1 fruit fly cellular context compared by ENCODE assay signal in genomic region chr3L:22179091-22179778, dm6.
A peak's percentile ranks its signal among the peaks of the same experiment; 100 is the strongest.
TF ChIP-seq lines count a peak whose summit lies in the region.

No protein-coding gene starts in this region.

TF ChIP-seq in whole organism, prepupa, 60 proteins besides CTCF, POLR2A, EP300 and RAD21 (continued from another document):
- TF ChIP-seq CG15336 (GFP tag; IDR thresholded peaks at IDR 0.05; lab: Robert Waterston, UW) (no peak), net (GFP tag; optimal IDR thresholded peaks at IDR 0.05; lab: Kevin White, UChicago) (no peak), topi (GFP tag; optimal IDR thresholded peaks at IDR 0.05; lab: Kevin White, UChicago) (no peak), achi (GFP tag; optimal IDR thresholded peaks at IDR 0.05; lab: Kevin White, UChicago) (no peak), CG10669 (GFP tag; optimal IDR thresholded peaks at IDR 0.05; lab: Kevin White, UChicago) (no peak), CG6854 (GFP tag; optimal IDR thresholded peaks at IDR 0.05; lab: Kevin White, UChicago) (no peak), pdm3 (GFP tag; optimal IDR thresholded peaks at IDR 0.05; lab: Kevin White, UChicago) (no peak), CG6792 (GFP tag; optimal IDR thresholded peaks at IDR 0.05; lab: Kevin White, UChicago) (no peak), eg (GFP tag; IDR thresholded peaks at IDR 0.05; lab: Robert Waterston, UW) (no peak), Ets96B (tag; optimal IDR thresholded peaks at IDR 0.05; lab: Kevin White, UChicago) (no peak), Sox14 (GFP tag; optimal IDR thresholded peaks at IDR 0.05; lab: Kevin White, UChicago) (no peak), Hr38 (GFP tag; optimal IDR thresholded peaks at IDR 0.05; lab: Kevin White, UChicago) (no peak), OdsH (GFP tag; optimal IDR thresholded peaks at IDR 0.05; lab: Kevin White, UChicago) (no peak), Eip75B (GFP tag; optimal IDR thresholded peaks at IDR 0.05; lab: Kevin White, UChicago) (no peak), Met (GFP tag; optimal IDR thresholded peaks at IDR 0.05; lab: Kevin White, UChicago) (no peak), CG3919 (GFP tag; optimal IDR thresholded peaks at IDR 0.05; lab: Kevin White, UChicago) (no peak), Sox102F (GFP tag; optimal IDR thresholded peaks at IDR 0.05; lab: Kevin White, UChicago) (no peak), fkh (GFP tag; optimal IDR thresholded peaks at IDR 0.05; lab: Kevin White, UChicago) (no peak), CG9139 (GFP tag; optimal IDR thresholded peaks at IDR 0.05; lab: Kevin White, UChicago) (no peak), lz (GFP tag; optimal IDR thresholded peaks at IDR 0.05; lab: Kevin White, UChicago) (no peak), acj6 (GFP tag; optimal IDR thresholded peaks at IDR 0.05; lab: Kevin White, UChicago) (no peak), CG11762 (GFP tag; optimal IDR thresholded peaks at IDR 0.05; lab: Kevin White, UChicago; ENCODE audit: insufficient read depth) (no peak), fd59A (GFP tag; optimal IDR thresholded peaks at IDR 0.05; lab: Kevin White, UChicago) (no peak), CG16779 (tag; optimal IDR thresholded peaks at IDR 0.05; lab: Kevin White, UChicago) (no peak), CG1621 (tag; optimal IDR thresholded peaks at IDR 0.05; lab: Kevin White, UChicago) (peak; percentile 30), svp (GFP tag; lab: Kevin White, UChicago) (peak; percentile 66), CG6276 (GFP tag; optimal IDR thresholded peaks at IDR 0.05; lab: Kevin White, UChicago) (no peak), spab (GFP tag; optimal IDR thresholded peaks at IDR 0.05; lab: Kevin White, UChicago) (no peak), CG3032 (tag; optimal IDR thresholded peaks at IDR 0.05; lab: Kevin White, UChicago) (no peak), ss (GFP tag; optimal IDR thresholded peaks at IDR 0.05; lab: Kevin White, UChicago) (peak in 1 of 2 experiments; percentile 0), dsx (GFP tag; optimal IDR thresholded peaks at IDR 0.05; lab: Kevin White, UChicago; ENCODE audit: poor library complexity, severe bottlenecking) (peak; percentile 6), esn (GFP tag; optimal IDR thresholded peaks at IDR 0.05; lab: Kevin White, UChicago) (no peak)
